Worm (Caenorhabditis elegans) whole organism, L1 larva: ENCODE measurements around the gene T13C5.6.

Experiments used
- C04F5.9 ChIP-seq: sonication (generic microtip); optimal IDR thresholded peaks from 2 replicates; lab custom pipeline; 2016; ENCODE audit warnings: missing genetic modification characterization, missing compliant biosample characterization
- C34B4.2 ChIP-seq: sonication (generic microtip); optimal IDR thresholded peaks from 2 replicates; lab custom pipeline; 2017; ENCODE audit warnings: mild to moderate bottlenecking, missing genetic modification characterization, missing compliant biosample characterization
- F16B12.6 ChIP-seq: fragments of 150-350 bp; optimal IDR thresholded peaks from 2 replicates; lab custom pipeline; 2014; ENCODE audit warnings: missing biosample characterization, missing genetic modification characterization
- Y116A8C.19 ChIP-seq: sonication (generic microtip); optimal IDR thresholded peaks from 2 replicates; lab custom pipeline; 2016; ENCODE audit warnings: missing compliant biosample characterization, missing genetic modification characterization, borderline replicate concordance
- aha-1 ChIP-seq: fragments of 150-350 bp; optimal IDR thresholded peaks from 2 replicates; lab custom pipeline; 2014; ENCODE audit warnings: missing biosample characterization, missing genetic modification characterization
- aly-2 ChIP-seq: fragments of 150-350 bp; optimal IDR thresholded peaks from 2 replicates; lab custom pipeline; 2014; ENCODE audit warnings: missing biosample characterization, missing genetic modification characterization
- ceh-63 ChIP-seq: fragments of 200-800 bp; sonication (Bioruptor generic); optimal IDR thresholded peaks from 2 replicates; lab custom pipeline; 2018; ENCODE audit warnings: mild to moderate bottlenecking, missing genetic modification characterization, missing compliant biosample characterization
- ces-1 ChIP-seq: fragments of 150-350 bp; optimal IDR thresholded peaks from 2 replicates; lab custom pipeline; 2014; ENCODE audit warnings: missing biosample characterization, missing genetic modification reagents, missing genetic modification characterization
- dpl-1 ChIP-seq, 3 experiments: fragments of 150-350 bp in 2 of 3; sonication (generic microtip) in 1 of 3; optimal IDR thresholded peaks; 2 replicates each; lab custom pipeline; 2014 to 2017; ENCODE audit warnings: missing biosample characterization in 3 of 3, missing genetic modification characterization in 3 of 3, missing genetic modification reagents in 3 of 3
- dsc-1 ChIP-seq: sonication (generic microtip); optimal IDR thresholded peaks from 2 replicates; lab custom pipeline; 2016; ENCODE audit warnings: mild to moderate bottlenecking, missing genetic modification characterization, missing compliant biosample characterization
- efl-3 ChIP-seq: fragments of 200-800 bp; sonication (Bioruptor generic); optimal IDR thresholded peaks from 2 replicates; lab custom pipeline; 2018; ENCODE audit warnings: mild to moderate bottlenecking, missing genetic modification characterization, missing compliant biosample characterization
- egl-27 ChIP-seq, 2 experiments: fragments of 150-350 bp in 1 of 2; sonication (generic microtip); optimal IDR thresholded peaks; 3 replicates each; lab custom pipeline; 2017 to 2018; ENCODE audit warnings: missing biosample characterization in 2 of 2, missing genetic modification characterization in 2 of 2, missing genetic modification reagents in 2 of 2
- elt-2 ChIP-seq: sonication (generic microtip); optimal IDR thresholded peaks from 2 replicates; lab custom pipeline; 2016; ENCODE audit warnings: missing genetic modification characterization, mild to moderate bottlenecking, inconsistent platforms, missing compliant biosample characterization, missing genetic modification reagents
- elt-3 ChIP-seq, 6 experiments: fragments of 150-350 bp in 1 of 6; sonication (generic microtip); optimal IDR thresholded peaks; 2 replicates each; lab custom pipeline; 2017 to 2018; ENCODE audit warnings: missing biosample characterization in 6 of 6, missing genetic modification characterization in 6 of 6, inconsistent platforms in 1 of 6
- ets-5 ChIP-seq: fragments of 200-800 bp; sonication (Bioruptor generic); IDR thresholded peaks from 2 replicates; pipeline ENCODE4 v1.3.6; 2022; ENCODE audit warnings: missing genetic modification characterization, missing compliant biosample characterization
- fkh-10 ChIP-seq: sonication (generic microtip); optimal IDR thresholded peaks from 2 replicates; lab custom pipeline; 2017; ENCODE audit warnings: missing biosample characterization, missing genetic modification reagents, missing genetic modification characterization
- fos-1 ChIP-seq: fragments of 150-350 bp; optimal IDR thresholded peaks from 2 replicates; lab custom pipeline; 2014; ENCODE audit warnings: missing biosample characterization, missing genetic modification characterization
- hlh-17 ChIP-seq: fragments of 200-800 bp; sonication (Bioruptor generic); optimal IDR thresholded peaks from 2 replicates; lab custom pipeline; 2018; ENCODE audit warnings: missing genetic modification characterization, mild to moderate bottlenecking, missing compliant biosample characterization, moderate library complexity, borderline replicate concordance
- hlh-4 ChIP-seq: sonication (generic microtip); optimal IDR thresholded peaks from 2 replicates; lab custom pipeline; 2016; ENCODE audit warnings: mild to moderate bottlenecking, missing genetic modification characterization, missing compliant biosample characterization
- lin-13 ChIP-seq: fragments of 150-350 bp; optimal IDR thresholded peaks from 2 replicates; lab custom pipeline; 2014; ENCODE audit warnings: missing biosample characterization, missing genetic modification reagents, missing genetic modification characterization
- lin-14 ChIP-seq: fragments of 200-800 bp; sonication (Bioruptor generic); optimal IDR thresholded peaks from 2 replicates; lab custom pipeline; 2018; ENCODE audit warnings: mild to moderate bottlenecking, missing genetic modification characterization, moderate library complexity, missing compliant biosample characterization
- lin-15B ChIP-seq: fragments of 150-350 bp; sonication (generic microtip); optimal IDR thresholded peaks from 3 replicates; lab custom pipeline; 2014; ENCODE audit warnings: missing biosample characterization, missing genetic modification characterization
- lin-35 ChIP-seq, 2 experiments: fragments of 150-350 bp; optimal IDR thresholded peaks; 2 replicates each; lab custom pipeline; 2014; ENCODE audit warnings: missing biosample characterization in 2 of 2, missing genetic modification characterization in 2 of 2, missing genetic modification reagents in 2 of 2
- mdl-1 ChIP-seq, 2 experiments: fragments of 150-350 bp; optimal IDR thresholded peaks; 2 replicates each; lab custom pipeline; 2014 to 2017; ENCODE audit warnings: missing biosample characterization in 2 of 2, missing genetic modification characterization in 2 of 2, inconsistent platforms in 1 of 2
- nhr-20 ChIP-seq: sonication (generic microtip); optimal IDR thresholded peaks from 2 replicates; lab custom pipeline; 2016; ENCODE audit warnings: mild to moderate bottlenecking, missing genetic modification characterization, missing compliant biosample characterization
- nhr-237 ChIP-seq: fragments of 150-350 bp; optimal IDR thresholded peaks from 2 replicates; lab custom pipeline; 2014; ENCODE audit warnings: missing biosample characterization, missing genetic modification characterization
- nhr-28 ChIP-seq: fragments of 150-350 bp; optimal IDR thresholded peaks from 2 replicates; lab custom pipeline; 2014; ENCODE audit warnings: missing biosample characterization, missing genetic modification characterization
- nhr-47 ChIP-seq: sonication (generic microtip); optimal IDR thresholded peaks from 2 replicates; lab custom pipeline; 2016; ENCODE audit warnings: mild to moderate bottlenecking, missing genetic modification characterization, moderate library complexity, missing compliant biosample characterization
- nhr-71 ChIP-seq: sonication (generic microtip); optimal IDR thresholded peaks from 2 replicates; lab custom pipeline; 2016; ENCODE audit warnings: mild to moderate bottlenecking, missing genetic modification characterization, moderate library complexity, missing compliant biosample characterization
- nhr-76 ChIP-seq: sonication (generic microtip); optimal IDR thresholded peaks from 2 replicates; lab custom pipeline; 2017; ENCODE audit warnings: missing biosample characterization, missing genetic modification characterization
- nhr-77 ChIP-seq: fragments of 150-350 bp; optimal IDR thresholded peaks from 2 replicates; lab custom pipeline; 2014; ENCODE audit warnings: missing biosample characterization, missing genetic modification characterization
- nhr-84 ChIP-seq: sonication (generic microtip); optimal IDR thresholded peaks from 2 replicates; lab custom pipeline; 2017; ENCODE audit warnings: missing biosample characterization, missing genetic modification characterization
- nhr-90 ChIP-seq: sonication (generic microtip); optimal IDR thresholded peaks from 2 replicates; lab custom pipeline; 2016; ENCODE audit warnings: mild to moderate bottlenecking, missing genetic modification characterization, missing compliant biosample characterization; ENCODE audit not compliant: poor library complexity
- pag-3 ChIP-seq: sonication (generic microtip); optimal IDR thresholded peaks from 2 replicates; lab custom pipeline; 2017; ENCODE audit warnings: missing genetic modification characterization, mild to moderate bottlenecking, missing compliant biosample characterization, antibody characterized with exemption, borderline replicate concordance; ENCODE audit not compliant: insufficient read depth
- pax-3 ChIP-seq: fragments of 200-800 bp; sonication (Bioruptor generic); optimal IDR thresholded peaks from 2 replicates; lab custom pipeline; 2018; ENCODE audit warnings: mild to moderate bottlenecking, missing genetic modification characterization, moderate library complexity, missing compliant biosample characterization
- pqm-1 ChIP-seq: sonication (generic microtip); optimal IDR thresholded peaks from 3 replicates; lab custom pipeline; 2017; ENCODE audit warnings: missing biosample characterization, missing genetic modification characterization
- snpc-4 ChIP-seq: fragments of 150-350 bp; optimal IDR thresholded peaks from 2 replicates; lab custom pipeline; 2014; ENCODE audit warnings: missing biosample characterization, missing genetic modification characterization
- snu-23 ChIP-seq: sonication (generic microtip); optimal IDR thresholded peaks from 2 replicates; lab custom pipeline; 2016; ENCODE audit warnings: missing genetic modification characterization, missing compliant biosample characterization
- sox-4 ChIP-seq: sonication (generic microtip); optimal IDR thresholded peaks from 2 replicates; lab custom pipeline; 2016; ENCODE audit warnings: missing genetic modification characterization, missing compliant biosample characterization
- sptf-1 ChIP-seq: fragments of 150-350 bp; optimal IDR thresholded peaks from 2 replicates; lab custom pipeline; 2014; ENCODE audit warnings: missing biosample characterization, missing genetic modification characterization
- sup-37 ChIP-seq: fragments of 200-800 bp; sonication (Bioruptor generic); optimal IDR thresholded peaks from 2 replicates; lab custom pipeline; 2018; ENCODE audit warnings: mild to moderate bottlenecking, missing genetic modification characterization, missing compliant biosample characterization
- swsn-7 ChIP-seq: sonication (generic microtip); optimal IDR thresholded peaks from 2 replicates; lab custom pipeline; 2016; ENCODE audit warnings: missing genetic modification characterization, missing compliant biosample characterization
- tlp-1 ChIP-seq: fragments of 150-350 bp; optimal IDR thresholded peaks from 2 replicates; lab custom pipeline; 2014; ENCODE audit warnings: missing biosample characterization, missing genetic modification characterization
- unc-130 ChIP-seq: fragments of 150-350 bp; optimal IDR thresholded peaks from 2 replicates; lab custom pipeline; 2017; ENCODE audit warnings: missing biosample characterization, missing genetic modification characterization, inconsistent platforms
- unc-86 ChIP-seq: sonication (generic microtip); optimal IDR thresholded peaks from 2 replicates; lab custom pipeline; 2016; ENCODE audit warnings: missing genetic modification characterization, missing compliant biosample characterization
- zag-1 ChIP-seq: fragments of 150-350 bp; optimal IDR thresholded peaks from 2 replicates; lab custom pipeline; 2014; ENCODE audit warnings: missing biosample characterization, missing genetic modification characterization
- ztf-11 ChIP-seq, 2 experiments: sonication (generic microtip); optimal IDR thresholded peaks; 2 replicates each; lab custom pipeline; 2016 to 2017; ENCODE audit warnings: missing genetic modification characterization in 2 of 2, missing biosample characterization in 1 of 2, missing compliant biosample characterization in 1 of 2

The T13C5.6 gene

DNA sequence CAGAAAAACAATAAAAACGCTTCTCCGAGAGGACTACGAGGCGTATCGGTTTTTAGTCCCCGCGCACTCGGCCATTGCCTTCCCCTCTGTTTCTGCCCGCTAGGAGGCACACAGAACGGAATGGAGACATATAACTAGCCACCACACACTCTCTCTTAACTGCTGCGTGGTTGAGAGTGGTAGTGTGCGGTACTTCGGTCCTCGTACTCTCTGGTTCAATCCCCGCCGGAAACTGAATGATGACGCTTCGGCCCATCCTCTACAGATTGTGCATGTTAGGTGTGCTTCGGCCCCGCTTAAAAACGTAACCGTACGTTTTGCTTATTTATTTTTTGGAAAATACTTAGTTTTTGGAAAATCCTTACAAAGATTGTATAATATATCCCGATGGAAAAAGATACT is at the start of gene T13C5.6 (continued):
- TF ChIP-seq aly-2 (tag; lab: Kevin White, UChicago) (peak; percentile 42), lin-14 (GFP tag; lab: Kevin White, UChicago) (peak; percentile 92), unc-86 (tag; lab: Kevin White, UChicago) (peak; percentile 83), aha-1 (tag; lab: Kevin White, UChicago) (peak; percentile 4), dsc-1 (tag; lab: Kevin White, UChicago) (peak; percentile 92), lin-13 (peak; percentile 70), efl-3 (no peak), zag-1 (tag; lab: Kevin White, UChicago) (peak; percentile 0), F16B12.6 (tag; lab: Kevin White, UChicago) (no peak), nhr-90 (peak; percentile 93), snu-23 (GFP tag; lab: Kevin White, UChicago) (peak; percentile 95), unc-130 (tag; lab: Kevin White, UChicago) (peak; percentile 71), egl-27 (tag; optimal IDR thresholded peaks at IDR 0.05; lab: Kevin White, UChicago) (no peak), tlp-1 (tag; lab: Kevin White, UChicago) (no peak), nhr-76 (tag; lab: Kevin White, UChicago) (peak; percentile 67), sup-37 (GFP tag; lab: Kevin White, UChicago) (peak; percentile 60), lin-15B (tag; lab: Kevin White, UChicago) (peak; percentile 17), C34B4.2 (tag; lab: Kevin White, UChicago) (no peak), mdl-1 (tag; optimal IDR thresholded peaks at IDR 0.05; lab: Kevin White, UChicago) (peak in 1 of 2 experiments; percentile 87), Y116A8C.19 (tag; lab: Kevin White, UChicago) (peak; percentile 4), sptf-1 (tag; lab: Kevin White, UChicago) (no peak), nhr-237 (tag; lab: Kevin White, UChicago) (no peak), swsn-7 (tag; lab: Kevin White, UChicago) (peak; percentile 88), C04F5.9 (tag; lab: Kevin White, UChicago) (peak; percentile 63), nhr-47 (tag; lab: Kevin White, UChicago) (peak; percentile 94), pqm-1 (tag; lab: Kevin White, UChicago) (no peak), pag-3 (no peak), hlh-4 (no peak), hlh-17 (GFP tag; lab: Kevin White, UChicago) (no peak), ets-5 (GFP tag; lab: Robert Waterston, UW) (no peak), dpl-1 (GFP tag; optimal IDR thresholded peaks at IDR 0.05; lab: Kevin White, UChicago) (peak in 2 of 3 experiments; percentile 44 to 45)

DNA sequence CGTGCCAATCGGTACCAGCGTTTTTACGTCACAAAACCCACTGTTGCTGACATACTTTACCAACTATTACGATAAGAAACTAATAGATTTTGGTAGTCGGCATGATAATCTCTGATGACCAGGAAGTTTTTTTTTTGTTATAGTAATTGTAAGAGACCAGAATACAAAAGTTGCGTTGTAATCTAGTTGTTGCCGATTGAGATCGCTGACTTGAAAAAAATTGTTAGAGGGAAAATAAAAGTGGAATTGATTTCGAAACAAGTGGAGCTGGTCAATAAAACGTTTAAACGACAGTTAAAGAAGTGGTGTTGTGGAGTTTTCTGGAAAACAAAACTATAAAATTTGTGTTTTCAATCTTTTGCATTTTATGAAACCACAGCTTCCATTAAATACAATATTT is 49.5 kb upstream of the T13C5.6 start:
- TF ChIP-seq lin-35 (GFP tag; optimal IDR thresholded peaks at IDR 0.05; lab: Kevin White, UChicago), result peak in 1 of 2 experiments; percentile 7
- no peak for TF ChIP-seq Y116A8C.19 (tag; lab: Kevin White, UChicago)

DNA sequence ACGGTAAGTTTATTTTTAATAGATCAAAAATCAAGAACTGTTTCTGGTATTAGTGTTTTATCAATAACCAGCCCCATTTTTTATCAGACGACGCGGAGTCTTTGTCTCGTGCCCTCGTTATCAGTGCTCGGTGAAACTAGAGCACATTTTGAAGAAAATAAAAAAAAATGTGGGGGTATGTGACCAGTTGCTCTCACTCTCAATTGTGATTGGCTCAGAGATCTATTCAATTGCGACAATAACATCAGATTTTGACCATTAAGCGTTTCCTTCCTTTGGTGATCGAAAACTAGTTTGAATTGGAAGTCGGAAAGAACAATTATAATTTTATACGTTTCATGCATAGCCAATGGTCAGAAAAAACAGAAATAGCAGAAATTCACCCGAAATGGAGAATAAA is 48.9 kb upstream of the T13C5.6 start:
- TF ChIP-seq nhr-28 (tag; lab: Kevin White, UChicago) (no peak), sox-4 (no peak), ceh-63 (GFP tag; lab: Kevin White, UChicago) (no peak), dpl-1 (GFP tag; optimal IDR thresholded peaks at IDR 0.05; lab: Kevin White, UChicago) (no peak), elt-2 (tag; lab: Kevin White, UChicago) (peak; percentile 78), fkh-10 (GFP tag; lab: Kevin White, UChicago) (no peak), nhr-84 (tag; lab: Kevin White, UChicago) (no peak), hlh-4 (no peak), ces-1 (GFP tag; lab: Kevin White, UChicago) (no peak), unc-130 (tag; lab: Kevin White, UChicago) (no peak), pax-3 (no peak), efl-3 (no peak), dsc-1 (tag; lab: Kevin White, UChicago) (no peak), nhr-77 (tag; lab: Kevin White, UChicago) (no peak), ztf-11 (tag; optimal IDR thresholded peaks at IDR 0.05; lab: Kevin White, UChicago) (no peak), lin-13 (no peak), lin-14 (GFP tag; lab: Kevin White, UChicago) (peak; percentile 42), lin-15B (tag; lab: Kevin White, UChicago) (no peak), fos-1 (tag; lab: Kevin White, UChicago) (peak; percentile 9), nhr-71 (tag; lab: Kevin White, UChicago) (peak; percentile 50), elt-3 (tag; optimal IDR thresholded peaks at IDR 0.05; lab: Kevin White, UChicago) (no peak), F16B12.6 (tag; lab: Kevin White, UChicago) (no peak), nhr-76 (tag; lab: Kevin White, UChicago) (no peak), swsn-7 (tag; lab: Kevin White, UChicago) (no peak), nhr-20 (tag; lab: Kevin White, UChicago) (peak; percentile 73), snpc-4 (no peak), mdl-1 (tag; optimal IDR thresholded peaks at IDR 0.05; lab: Kevin White, UChicago) (peak in 1 of 2 experiments; percentile 60)
